Fruit fly (Drosophila melanogaster) whole organism, adult: ENCODE data around the gene CG5783.

Experiments
- CG11617 ChIP-seq: fragments of 200-800 bp; sonication (Bioruptor generic); optimal IDR thresholded peaks from 2 replicates; lab custom pipeline; 2017; ENCODE audit warnings: mild to moderate bottlenecking, missing biosample characterization, missing genetic modification reagents, missing genetic modification characterization
- CG1620 ChIP-seq: fragments of 200-800 bp; sonication (Bioruptor generic); optimal IDR thresholded peaks from 2 replicates; lab custom pipeline; 2016; ENCODE audit warnings: missing biosample characterization, missing genetic modification characterization
- CG5204 ChIP-seq: fragments of 200-800 bp; sonication (Bioruptor generic); optimal IDR thresholded peaks from 2 replicates; lab custom pipeline; 2016; ENCODE audit warnings: missing biosample characterization, missing genetic modification characterization
- CG7101 ChIP-seq: fragments of 200-800 bp; sonication (Bioruptor generic); optimal IDR thresholded peaks from 2 replicates; lab custom pipeline; 2018; ENCODE audit warnings: missing biosample characterization, mild to moderate bottlenecking, missing genetic modification characterization, moderate library complexity
- cnc ChIP-seq, 2 experiments: fragments of >200 bp; optimal IDR thresholded peaks; 2 replicates each; lab custom pipeline; 2017
- kay ChIP-seq: fragments of 200-800 bp; sonication (Bioruptor generic); peaks from one replicate; lab custom pipeline; 2016; ENCODE audit warnings: missing biosample characterization, missing genetic modification characterization, borderline replicate concordance
- ovo ChIP-seq: fragments of 200-800 bp; sonication (Bioruptor generic); optimal IDR thresholded peaks from 2 replicates; lab custom pipeline; 2016; ENCODE audit warnings: missing biosample characterization, missing genetic modification characterization
- pad ChIP-seq: fragments of 200-800 bp; sonication (Bioruptor generic); optimal IDR thresholded peaks from 3 replicates; lab custom pipeline; 2017; ENCODE audit warnings: missing biosample characterization, missing genetic modification characterization, mild to moderate bottlenecking, moderate library complexity, missing genetic modification reagents
- tj ChIP-seq: fragments of 200-800 bp; sonication (Bioruptor generic); optimal IDR thresholded peaks from 3 replicates; lab custom pipeline; 2017; ENCODE audit warnings: missing biosample characterization, mild to moderate bottlenecking, missing genetic modification characterization, moderate library complexity

DNA sequence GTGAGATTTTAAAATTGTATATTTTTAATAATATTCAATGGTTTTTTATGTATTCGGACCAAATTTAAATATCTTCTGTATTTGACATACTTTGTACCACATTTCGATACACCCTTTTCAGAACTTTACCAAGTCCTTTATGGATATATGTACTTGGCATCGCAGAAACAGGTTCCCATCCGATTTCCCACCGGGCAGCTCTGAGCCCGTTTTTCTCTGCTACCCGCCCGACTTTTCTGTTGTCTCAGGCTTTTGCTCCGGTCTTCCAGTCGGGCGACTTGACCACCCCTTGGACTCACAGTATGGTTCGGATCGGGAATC, 33.7 kb upstream of the CG5783 start:
- TF ChIP-seq CG1620 = no peak
- TF ChIP-seq CG7101 (tag; lab: Kevin White, UChicago) = no peak
- no peak for TF ChIP-seq cnc (optimal IDR thresholded peaks at IDR 0.05; lab: Kevin White, UChicago)
- TF ChIP-seq CG11617 (GFP tag; lab: Kevin White, UChicago) = no peak
- TF ChIP-seq CG5204 = no peak
- TF ChIP-seq tj = no peak
- no peak for TF ChIP-seq pad (GFP tag; lab: Kevin White, UChicago)
- no peak for TF ChIP-seq ovo (GFP tag; lab: Kevin White, UChicago)
- TF ChIP-seq kay (GFP tag; lab: Kevin White, UChicago) = no peak
